Worm (Caenorhabditis elegans): Measurements from ENCODE around the gene clec-195.

DNA sequence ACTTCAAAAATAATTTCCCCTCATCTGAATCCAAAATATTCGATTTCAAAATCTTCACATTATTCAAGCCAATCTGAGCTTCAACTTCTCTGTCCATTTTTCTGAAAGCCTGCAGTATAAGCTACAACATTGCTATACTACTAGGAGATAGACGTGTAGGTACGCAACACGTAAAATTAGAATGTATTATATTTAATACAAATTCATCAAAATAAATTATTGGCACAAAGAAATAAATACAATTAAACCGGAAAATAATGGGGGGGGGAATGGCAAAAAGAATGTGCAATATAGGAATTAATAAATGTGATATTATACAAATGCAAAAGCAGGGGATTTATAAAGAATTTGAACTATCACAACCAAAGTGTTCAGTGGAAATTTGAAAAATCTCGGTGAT, 33.1 kb upstream of the clec-195 start, which contains the start of gene Y116A8C.25:
- TF ChIP-seq nhr-23 (tag; optimal IDR thresholded peaks at IDR 0.05) (no peak), sea-2 (GFP tag; optimal IDR thresholded peaks at IDR 0.05) (no peak), nhr-11 (tag; optimal IDR thresholded peaks at IDR 0.05) (no peak), ceh-16 (tag; optimal IDR thresholded peaks at IDR 0.05) (no peak), snpc-4 (tag; optimal IDR thresholded peaks at IDR 0.05) (no peak), ama-1 (optimal IDR thresholded peaks at IDR 0.05) (no peak), elt-3 (tag; optimal IDR thresholded peaks at IDR 0.05) (no peak), nhr-28 (tag; optimal IDR thresholded peaks at IDR 0.05) (no peak), unc-39 (tag; optimal IDR thresholded peaks at IDR 0.05) (no peak), daf-12 (tag; optimal IDR thresholded peaks at IDR 0.05) (no peak), pqm-1 (tag; optimal IDR thresholded peaks at IDR 0.05) (no peak)

Measured in whole organism, L3 larva.